Fruit fly (Drosophila melanogaster) whole organism, embryonic: ENCODE results near the gene CG43389.

Experiments
- CG10274 ChIP-seq: fragments of 200-800 bp; sonication (Bioruptor generic); optimal IDR thresholded peaks from 3 replicates; lab custom pipeline; 2017; ENCODE audit warnings: missing biosample characterization, mild to moderate bottlenecking, missing genetic modification characterization
- CG10979 ChIP-seq: fragments of 200-800 bp; sonication (Bioruptor generic); optimal IDR thresholded peaks from 2 replicates; lab custom pipeline; 2018; ENCODE audit warnings: missing biosample characterization, mild to moderate bottlenecking, missing genetic modification characterization, moderate library complexity
- CG11504 ChIP-seq: fragments of 200-800 bp; sonication (Bioruptor generic); optimal IDR thresholded peaks from 3 replicates; lab custom pipeline; 2019; ENCODE audit warnings: missing biosample characterization, mild to moderate bottlenecking, missing genetic modification characterization, moderate library complexity
- CG12071 ChIP-seq: fragments of 200-800 bp; sonication (Bioruptor generic); optimal IDR thresholded peaks from 3 replicates; lab custom pipeline; 2018; ENCODE audit warnings: missing biosample characterization, mild to moderate bottlenecking, missing genetic modification characterization
- CG13424 ChIP-seq: fragments of 200-800 bp; sonication (Bioruptor generic); optimal IDR thresholded peaks from 2 replicates; lab custom pipeline; 2019; ENCODE audit warnings: missing biosample characterization, mild to moderate bottlenecking, missing genetic modification characterization, moderate library complexity
- CG14050 ChIP-seq: fragments of 200-800 bp; sonication (Bioruptor generic); IDR thresholded peaks from 3 replicates; pipeline ENCODE4 v1.3.6; 2022; ENCODE audit warnings: missing biosample characterization, missing genetic modification characterization
- CG14667 ChIP-seq: fragments of 200-800 bp; sonication (Bioruptor generic); IDR thresholded peaks from 2 replicates; pipeline ENCODE4 v1.3.6; 2022; ENCODE audit warnings: missing biosample characterization, missing genetic modification characterization
- CG15011 ChIP-seq: fragments of 200-800 bp; sonication (Bioruptor generic); optimal IDR thresholded peaks from 3 replicates; lab custom pipeline; 2018; ENCODE audit warnings: missing biosample characterization, mild to moderate bottlenecking, missing genetic modification characterization
- CG15269 ChIP-seq: fragments of 200-800 bp; sonication (Bioruptor generic); optimal IDR thresholded peaks from 2 replicates; lab custom pipeline; 2018; ENCODE audit warnings: missing biosample characterization, mild to moderate bottlenecking, missing genetic modification characterization, moderate library complexity
- CG15601 ChIP-seq: fragments of 200-800 bp; sonication (Bioruptor generic); optimal IDR thresholded peaks from 3 replicates; lab custom pipeline; 2019; ENCODE audit warnings: missing biosample characterization, mild to moderate bottlenecking, missing genetic modification characterization, moderate library complexity
- CG1602 ChIP-seq: fragments of 200-800 bp; sonication (Bioruptor generic); optimal IDR thresholded peaks from 3 replicates; lab custom pipeline; 2016; ENCODE audit warnings: missing biosample characterization, missing genetic modification characterization
- CG1603 ChIP-seq: fragments of 200-800 bp; sonication (Bioruptor generic); optimal IDR thresholded peaks from 2 replicates; lab custom pipeline; 2019; ENCODE audit warnings: missing biosample characterization, mild to moderate bottlenecking, missing genetic modification characterization, moderate library complexity
- CG16863 ChIP-seq: fragments of 200-800 bp; sonication (Bioruptor generic); optimal IDR thresholded peaks from 3 replicates; lab custom pipeline; 2016; ENCODE audit warnings: missing biosample characterization, missing genetic modification characterization
- CG17385 ChIP-seq: fragments of 200-800 bp; sonication (Bioruptor generic); optimal IDR thresholded peaks from 3 replicates; lab custom pipeline; 2018; ENCODE audit warnings: missing biosample characterization, mild to moderate bottlenecking, missing genetic modification characterization
- CG2202 ChIP-seq: fragments of 200-800 bp; sonication (Bioruptor generic); optimal IDR thresholded peaks from 2 replicates; lab custom pipeline; 2018; ENCODE audit warnings: missing biosample characterization, mild to moderate bottlenecking, missing genetic modification characterization
- CG3065 ChIP-seq: fragments of 200-800 bp; sonication (Bioruptor generic); optimal IDR thresholded peaks from 2 replicates; lab custom pipeline; 2016; ENCODE audit warnings: missing biosample characterization, missing genetic modification characterization
- CG31365 ChIP-seq: fragments of 200-800 bp; sonication (Bioruptor generic); optimal IDR thresholded peaks from 2 replicates; lab custom pipeline; 2018; ENCODE audit warnings: missing biosample characterization, mild to moderate bottlenecking, missing genetic modification characterization
- CG3847 ChIP-seq: fragments of 200-800 bp; sonication (Bioruptor generic); IDR thresholded peaks from 2 replicates; pipeline ENCODE4 v1.3.6; 2022; ENCODE audit warnings: missing biosample characterization, missing genetic modification characterization
- CG42726 ChIP-seq: fragments of 200-800 bp; sonication (Bioruptor generic); IDR thresholded peaks from 2 replicates; pipeline ENCODE4 v1.3.6; 2022; ENCODE audit warnings: missing biosample characterization, missing genetic modification characterization; ENCODE audit not compliant: partially characterized antibody
- CG6689 ChIP-seq: fragments of 200-800 bp; sonication (Bioruptor generic); IDR thresholded peaks from 2 replicates; pipeline ENCODE4 v1.3.6; 2022; ENCODE audit warnings: missing biosample characterization, missing genetic modification characterization
- CG7928 ChIP-seq: fragments of 200-800 bp; sonication (Bioruptor generic); optimal IDR thresholded peaks from 2 replicates; lab custom pipeline; 2017; ENCODE audit warnings: missing biosample characterization, mild to moderate bottlenecking, missing genetic modification characterization
- CG9932 ChIP-seq: fragments of 200-800 bp; sonication (Bioruptor generic); IDR thresholded peaks from 2 replicates; pipeline ENCODE4 v1.3.6; 2022; ENCODE audit warnings: missing biosample characterization, missing genetic modification characterization
- Dbx ChIP-seq: fragments of 200-800 bp; sonication (Bioruptor generic); IDR thresholded peaks from 3 replicates; pipeline ENCODE4 v1.3.6; 2022; ENCODE audit warnings: missing biosample characterization, missing genetic modification characterization
- H2.0 ChIP-seq: fragments of 200-800 bp; sonication (Bioruptor generic); IDR thresholded peaks from 2 replicates; pipeline ENCODE4 v1.3.6; 2022; ENCODE audit warnings: missing biosample characterization, missing genetic modification characterization
- HLH54F ChIP-seq: fragments of 200-800 bp; sonication (Bioruptor generic); optimal IDR thresholded peaks from 3 replicates; lab custom pipeline; 2016; ENCODE audit warnings: missing biosample characterization, missing genetic modification characterization
- Hey ChIP-seq: fragments of 200-800 bp; sonication (Bioruptor generic); optimal IDR thresholded peaks from 3 replicates; lab custom pipeline; 2018; ENCODE audit warnings: missing biosample characterization, mild to moderate bottlenecking, missing genetic modification characterization
- Lpt ChIP-seq: fragments of >200 bp; optimal IDR thresholded peaks from 2 replicates; lab custom pipeline; 2018; ENCODE audit warnings: missing biosample characterization, missing genetic modification characterization
- Mes4 ChIP-seq: fragments of 200-800 bp; sonication (Bioruptor generic); optimal IDR thresholded peaks from 2 replicates; lab custom pipeline; 2016; ENCODE audit warnings: missing biosample characterization, missing genetic modification characterization
- NfI ChIP-seq: fragments of 200-800 bp; sonication (Bioruptor generic); optimal IDR thresholded peaks from 3 replicates; lab custom pipeline; 2018; ENCODE audit warnings: missing biosample characterization, mild to moderate bottlenecking, missing genetic modification characterization, moderate library complexity
- Poxn ChIP-seq: fragments of 200-800 bp; sonication (Bioruptor generic); IDR thresholded peaks from 2 replicates; pipeline ENCODE4 v1.3.6; 2022; ENCODE audit warnings: missing biosample characterization, missing genetic modification characterization
- Six4 ChIP-seq: fragments of 200-800 bp; sonication (Bioruptor generic); optimal IDR thresholded peaks from 2 replicates; lab custom pipeline; 2016; ENCODE audit warnings: missing biosample characterization, missing genetic modification characterization
- abd-A ChIP-seq: fragments of 200-800 bp; sonication (Bioruptor generic); optimal IDR thresholded peaks from 3 replicates; lab custom pipeline; 2019; ENCODE audit warnings: missing biosample characterization, mild to moderate bottlenecking, missing genetic modification characterization, moderate library complexity
- ac ChIP-seq: fragments of 200-800 bp; sonication (Bioruptor generic); optimal IDR thresholded peaks from 3 replicates; lab custom pipeline; 2017; ENCODE audit warnings: missing biosample characterization, mild to moderate bottlenecking, missing genetic modification characterization
- ase ChIP-seq: fragments of 200-800 bp; sonication (Bioruptor generic); IDR thresholded peaks from 3 replicates; pipeline ENCODE4 v1.3.6; 2022; ENCODE audit warnings: missing biosample characterization, missing genetic modification characterization
- bab2 ChIP-seq: fragments of 200-800 bp; sonication (Bioruptor generic); optimal IDR thresholded peaks from 2 replicates; lab custom pipeline; 2016; ENCODE audit warnings: missing biosample characterization, missing genetic modification characterization
- btn ChIP-seq: fragments of 200-800 bp; sonication (Bioruptor generic); optimal IDR thresholded peaks from 2 replicates; lab custom pipeline; 2016; ENCODE audit warnings: missing biosample characterization, missing genetic modification characterization
- cas ChIP-seq: fragments of 200-800 bp; sonication (Bioruptor generic); IDR thresholded peaks from 2 replicates; pipeline ENCODE4 v1.3.6; 2022; ENCODE audit warnings: missing biosample characterization, missing genetic modification characterization
- crp ChIP-seq, 2 experiments: fragments of 200-800 bp; sonication (Bioruptor generic); optimal IDR thresholded peaks; 2 replicates in 1 of 2; 3 replicates in 1 of 2; lab custom pipeline; 2017; ENCODE audit warnings: missing biosample characterization in 2 of 2, missing genetic modification characterization in 2 of 2, mild to moderate bottlenecking in 1 of 2, moderate library complexity in 1 of 2
- ems ChIP-seq: fragments of 200-800 bp; sonication (Bioruptor generic); optimal IDR thresholded peaks from 3 replicates; lab custom pipeline; 2016; ENCODE audit warnings: missing biosample characterization, missing genetic modification characterization
- eyg ChIP-seq: fragments of 200-800 bp; sonication (Bioruptor generic); optimal IDR thresholded peaks from 3 replicates; lab custom pipeline; 2016; ENCODE audit warnings: missing biosample characterization, missing genetic modification characterization
- gcm ChIP-seq: fragments of 200-800 bp; sonication (Bioruptor generic); optimal IDR thresholded peaks from 2 replicates; lab custom pipeline; 2019; ENCODE audit warnings: missing biosample characterization, mild to moderate bottlenecking, missing genetic modification characterization, moderate library complexity
- grau ChIP-seq: fragments of 200-800 bp; optimal IDR thresholded peaks from 3 replicates; lab custom pipeline; 2019; ENCODE audit warnings: missing biosample characterization, mild to moderate bottlenecking, missing genetic modification characterization, moderate library complexity
- insv ChIP-seq, 2 experiments: fragments of 200-800 bp; sonication (Bioruptor generic); optimal IDR thresholded peaks; 3 replicates each; lab custom pipeline; 2016 to 2018; ENCODE audit warnings: missing biosample characterization in 2 of 2, missing genetic modification characterization in 2 of 2
- jing ChIP-seq: fragments of 200-800 bp; sonication (Bioruptor generic); optimal IDR thresholded peaks from 2 replicates; lab custom pipeline; 2018; ENCODE audit warnings: missing biosample characterization, mild to moderate bottlenecking, missing genetic modification characterization
- kah ChIP-seq: fragments of 200-800 bp; sonication (Bioruptor generic); optimal IDR thresholded peaks from 2 replicates; lab custom pipeline; 2018; ENCODE audit warnings: missing biosample characterization, mild to moderate bottlenecking, missing genetic modification characterization
- maf-S ChIP-seq: fragments of 200-800 bp; sonication (Bioruptor generic); optimal IDR thresholded peaks from 2 replicates; lab custom pipeline; 2016; ENCODE audit warnings: missing biosample characterization, missing genetic modification characterization
- unc-4 ChIP-seq: fragments of 200-800 bp; sonication (Bioruptor generic); IDR thresholded peaks from 2 replicates; pipeline ENCODE4 v1.3.6; 2022; ENCODE audit warnings: missing biosample characterization, missing genetic modification characterization; ENCODE audit not compliant: partially characterized antibody
- usp ChIP-seq: fragments of >200 bp; optimal IDR thresholded peaks from 2 replicates; lab custom pipeline; 2017; ENCODE audit warnings: missing biosample characterization, missing genetic modification characterization
- zfh1 ChIP-seq: fragments of 200-800 bp; sonication (Bioruptor generic); IDR thresholded peaks from 3 replicates; pipeline ENCODE4 v1.3.6; 2022; ENCODE audit warnings: missing biosample characterization, missing genetic modification characterization

The CG43389 gene

dm6 chr3L:3249997-3250774 lies 2.4 kb downstream of the CG43389 start (continued):
- TF ChIP-seq CG14050 (GFP tag; lab: Robert Waterston, UW) (peak; percentile 60; the same call in 2 of the 3 replicates), H2.0 (GFP tag; lab: Robert Waterston, UW) (peak; percentile 79), Poxn (GFP tag; lab: Robert Waterston, UW) (peak; percentile 58; the same call in 1 of the 2 replicates), gcm (GFP tag; lab: Kevin White, UChicago) (peak; percentile 90), CG11504 (tag; lab: Kevin White, UChicago) (peak; percentile 95), crp (GFP tag; optimal IDR thresholded peaks at IDR 0.05; lab: Kevin White, UChicago) (peak in 1 of 2 experiments; percentile 67), abd-A (no peak), ac (GFP tag; lab: Kevin White, UChicago) (peak; percentile 45), unc-4 (GFP tag; lab: Robert Waterston, UW) (0 out of 2 replicates have a peak, but pooled peaks have one; percentile 15), CG16863 (GFP tag; lab: Kevin White, UChicago) (peak; percentile 96), cas (GFP tag; lab: Robert Waterston, UW) (0 out of 2 replicates have a peak, but pooled peaks have one; percentile 29), CG2202 (tag; lab: Kevin White, UChicago) (peak; percentile 91), CG13424 (tag; lab: Kevin White, UChicago) (peak; percentile 97), CG15601 (peak; percentile 94), btn (peak; percentile 86), HLH54F (GFP tag; lab: Kevin White, UChicago) (peak; percentile 95), CG3847 (GFP tag; lab: Robert Waterston, UW) (peak; percentile 89), ase (GFP tag; lab: Robert Waterston, UW) (no peak; the same call in 1 of the 3 replicates), Dbx (GFP tag; lab: Robert Waterston, UW) (peak; percentile 70; the same call in 2 of the 3 replicates), usp (GFP tag; lab: Kevin White, UChicago) (no peak), CG42726 (no peak), bab2 (peak; percentile 93), eyg (GFP tag; lab: Kevin White, UChicago) (peak; percentile 76), grau (tag; lab: Kevin White, UChicago) (peak; percentile 96), CG15011 (GFP tag; lab: Kevin White, UChicago) (peak; percentile 94), zfh1 (peak; percentile 75; the same call in 2 of the 3 replicates), Hey (tag; lab: Kevin White, UChicago) (peak; percentile 71), CG10274 (GFP tag; lab: Kevin White, UChicago) (peak; percentile 84), CG10979 (peak; percentile 97), CG1602 (peak; percentile 97), CG1603 (tag; lab: Kevin White, UChicago) (peak; percentile 69), CG31365 (peak; percentile 17), maf-S (GFP tag; lab: Kevin White, UChicago) (peak; percentile 90), CG3065 (GFP tag; lab: Kevin White, UChicago) (peak; percentile 86), CG9932 (peak; percentile 87), CG15269 (peak; percentile 94), CG7928 (GFP tag; lab: Kevin White, UChicago) (peak; percentile 74), CG14667 (peak; percentile 83), ems (GFP tag; lab: Kevin White, UChicago) (peak; percentile 94), CG12071 (GFP tag; lab: Kevin White, UChicago) (peak; percentile 67), Lpt (GFP tag; lab: Kevin White, UChicago) (no peak), Six4 (GFP tag; lab: Kevin White, UChicago) (peak; percentile 94), NfI (GFP tag; lab: Kevin White, UChicago) (peak; percentile 93), kah (GFP tag; lab: Kevin White, UChicago) (peak; percentile 73), Mes4 (GFP tag; lab: Kevin White, UChicago) (peak; percentile 96), CG17385 (GFP tag; lab: Kevin White, UChicago) (peak; percentile 92), insv (GFP tag; optimal IDR thresholded peaks at IDR 0.05; lab: Kevin White, UChicago) (peak; percentile 19 to 69), jing (GFP tag; lab: Kevin White, UChicago) (peak; percentile 88), CG6689 (GFP tag; lab: Robert Waterston, UW) (peak; percentile 89)
